Worm (Caenorhabditis elegans): ENCODE measurements around the gene lmd-5.

DNA sequence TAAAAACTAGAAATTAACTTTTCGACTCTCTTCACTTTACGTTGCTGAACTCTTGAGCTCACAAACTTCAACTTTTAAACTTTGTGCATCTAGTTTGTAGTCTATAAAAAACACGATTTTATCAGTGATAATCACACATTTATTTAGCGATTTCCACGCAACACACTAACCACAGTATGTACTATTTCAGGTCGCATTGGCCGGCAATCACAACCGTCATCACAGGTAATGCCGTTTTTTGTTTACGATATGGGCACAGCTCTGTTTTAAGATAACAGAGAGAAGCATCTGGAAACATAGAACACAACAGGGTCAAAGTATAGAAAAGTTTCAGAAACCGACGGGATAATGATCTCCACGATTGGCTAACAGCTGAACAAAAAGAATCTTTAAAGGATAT, 47.3 kb upstream of the lmd-5 start:
- TF ChIP-seq him-1 (tag; optimal IDR thresholded peaks at IDR 0.05) = no peak
- no peak for TF ChIP-seq dao-5 (tag; optimal IDR thresholded peaks at IDR 0.05)

Measured in whole organism, L4/young adult.